Worm (Caenorhabditis elegans) whole organism, midembryonic: ENCODE data around the gene ddx-35.

Source experiments
- T22C8.4 ChIP-seq: fragments of 200-800 bp; sonication (Bioruptor generic); IDR thresholded peaks from 2 replicates; pipeline ENCODE4 v1.3.6; 2022; ENCODE audit warnings: missing genetic modification characterization, missing compliant biosample characterization
- med-1 ChIP-seq: sonication (generic microtip); optimal IDR thresholded peaks from 2 replicates; lab custom pipeline; 2017; ENCODE audit warnings: missing genetic modification characterization, mild to moderate bottlenecking, missing compliant biosample characterization, antibody characterized with exemption, missing genetic modification reagents; ENCODE audit not compliant: insufficient read depth
- ztf-29 ChIP-seq: fragments of 200-800 bp; sonication (Bioruptor generic); IDR thresholded peaks from 2 replicates; pipeline ENCODE4 v1.3.6; 2022; ENCODE audit warnings: missing genetic modification reagents, missing genetic modification characterization, missing compliant biosample characterization

DNA sequence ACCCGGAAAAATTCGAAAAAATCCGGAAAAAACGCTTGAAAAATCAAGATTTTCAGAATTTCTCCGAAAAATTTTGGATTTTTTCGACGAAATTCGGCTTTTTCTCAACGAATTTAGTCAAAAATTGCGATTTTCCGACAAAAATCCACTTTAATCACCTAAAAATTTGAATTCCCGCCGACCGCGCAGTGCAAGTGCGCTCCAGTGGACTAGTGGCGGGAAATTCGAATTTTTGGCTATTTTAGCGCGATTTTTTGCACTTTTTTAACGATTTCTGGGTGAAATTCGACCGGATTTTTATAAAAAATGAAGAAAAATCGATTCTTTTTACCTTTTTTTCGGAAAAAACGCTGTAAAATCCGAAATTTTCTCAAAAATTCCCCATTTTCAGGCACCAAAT lies 19.8 kb downstream of the ddx-35 start:
- TF ChIP-seq ztf-29 (GFP tag; lab: Robert Waterston, UW) (no peak), T22C8.4 (GFP tag; lab: Robert Waterston, UW) (no peak), med-1 (no peak)
